Worm (Caenorhabditis elegans) whole organism, late embryonic: ENCODE measurements around the gene nemt-1.

ENCODE experiments used
- C08G9.2 ChIP-seq: sonication (generic microtip); optimal IDR thresholded peaks from 2 replicates; lab custom pipeline; 2016; ENCODE audit warnings: mild to moderate bottlenecking, missing genetic modification characterization, moderate library complexity, missing compliant biosample characterization
- C38D4.7 ChIP-seq: fragments of 200-800 bp; sonication (Bioruptor generic); optimal IDR thresholded peaks from 2 replicates; lab custom pipeline; 2018; ENCODE audit warnings: mild to moderate bottlenecking, missing genetic modification characterization, moderate library complexity, missing compliant biosample characterization
- K02D7.2 ChIP-seq: sonication (generic microtip); optimal IDR thresholded peaks from 2 replicates; lab custom pipeline; 2017; ENCODE audit warnings: mild to moderate bottlenecking, missing genetic modification characterization, missing compliant biosample characterization
- K09A11.1 ChIP-seq: sonication (generic microtip); optimal IDR thresholded peaks from 2 replicates; lab custom pipeline; 2017; ENCODE audit warnings: antibody characterized with exemption, mild to moderate bottlenecking, missing genetic modification characterization, missing compliant biosample characterization; ENCODE audit not compliant: insufficient read depth
- Y22D7AL.16 ChIP-seq: sonication (generic microtip); optimal IDR thresholded peaks from 2 replicates; lab custom pipeline; 2016; ENCODE audit warnings: missing genetic modification characterization, missing compliant biosample characterization
- ahr-1 ChIP-seq: sonication (generic microtip); optimal IDR thresholded peaks from 2 replicates; lab custom pipeline; 2016; ENCODE audit warnings: missing genetic modification characterization, missing compliant biosample characterization
- ama-1 ChIP-seq: fragments of 150-350 bp; optimal IDR thresholded peaks from 2 replicates; lab custom pipeline; 2014
- ceh-14 ChIP-seq: sonication (generic microtip); optimal IDR thresholded peaks from 2 replicates; lab custom pipeline; 2016; ENCODE audit warnings: missing genotype, missing genetic modification characterization, missing compliant biosample characterization
- ceh-18 ChIP-seq: sonication (generic microtip); optimal IDR thresholded peaks from 2 replicates; lab custom pipeline; 2016; ENCODE audit warnings: missing genetic modification characterization, missing compliant biosample characterization
- ceh-19 ChIP-seq: fragments of 200-800 bp; sonication (Bioruptor generic); optimal IDR thresholded peaks from 2 replicates; lab custom pipeline; 2018; ENCODE audit warnings: mild to moderate bottlenecking, missing genetic modification characterization, missing compliant biosample characterization
- ceh-2 ChIP-seq: sonication (generic microtip); optimal IDR thresholded peaks from 2 replicates; lab custom pipeline; 2016; ENCODE audit warnings: missing genotype, missing genetic modification characterization, missing compliant biosample characterization
- ceh-22 ChIP-seq: sonication (generic microtip); optimal IDR thresholded peaks from 2 replicates; lab custom pipeline; 2017; ENCODE audit warnings: missing biosample characterization, missing genetic modification characterization
- ceh-24 ChIP-seq: sonication (generic microtip); optimal IDR thresholded peaks from 2 replicates; lab custom pipeline; 2016; ENCODE audit warnings: mild to moderate bottlenecking, missing genetic modification characterization, missing compliant biosample characterization
- ceh-30 ChIP-seq: fragments of 150-350 bp; optimal IDR thresholded peaks from 2 replicates; lab custom pipeline; 2014; ENCODE audit warnings: missing biosample characterization, missing genetic modification characterization
- ceh-31 ChIP-seq: sonication (generic microtip); optimal IDR thresholded peaks from 2 replicates; lab custom pipeline; 2016; ENCODE audit warnings: missing genetic modification characterization, missing compliant biosample characterization
- ceh-34 ChIP-seq: sonication (generic microtip); optimal IDR thresholded peaks from 2 replicates; lab custom pipeline; 2016; ENCODE audit warnings: mild to moderate bottlenecking, missing genetic modification characterization, missing compliant biosample characterization
- ceh-45 ChIP-seq: fragments of 200-800 bp; sonication (Bioruptor generic); IDR thresholded peaks from 2 replicates; pipeline ENCODE4 v1.3.6; 2022; ENCODE audit warnings: missing genetic modification reagents, missing genetic modification characterization, missing compliant biosample characterization
- ceh-48 ChIP-seq: sonication (generic microtip); optimal IDR thresholded peaks from 2 replicates; lab custom pipeline; 2016; ENCODE audit warnings: missing genetic modification characterization, inconsistent platforms, missing compliant biosample characterization
- ceh-6 ChIP-seq: fragments of 200-800 bp; sonication (Bioruptor generic); optimal IDR thresholded peaks from 2 replicates; lab custom pipeline; 2018; ENCODE audit warnings: mild to moderate bottlenecking, missing genetic modification characterization, missing compliant biosample characterization
- ceh-9 ChIP-seq: sonication (generic microtip); optimal IDR thresholded peaks from 2 replicates; lab custom pipeline; 2016; ENCODE audit warnings: mild to moderate bottlenecking, missing genetic modification characterization, inconsistent platforms, missing compliant biosample characterization
- che-1 ChIP-seq: sonication (generic microtip); optimal IDR thresholded peaks from 2 replicates; lab custom pipeline; 2016; ENCODE audit warnings: mild to moderate bottlenecking, missing genetic modification characterization, missing compliant biosample characterization
- dve-1 ChIP-seq: sonication (generic microtip); optimal IDR thresholded peaks from 2 replicates; lab custom pipeline; 2017; ENCODE audit warnings: antibody characterized with exemption, mild to moderate bottlenecking, missing genetic modification characterization, missing compliant biosample characterization
- ets-4 ChIP-seq: sonication (generic microtip); optimal IDR thresholded peaks from 2 replicates; lab custom pipeline; 2016; ENCODE audit warnings: missing genetic modification characterization, missing compliant biosample characterization
- fkh-10 ChIP-seq: fragments of 150-350 bp; optimal IDR thresholded peaks from 2 replicates; lab custom pipeline; 2014; ENCODE audit warnings: missing biosample characterization, missing genetic modification reagents, missing genetic modification characterization
- fkh-6 ChIP-seq: sonication (generic microtip); optimal IDR thresholded peaks from 2 replicates; lab custom pipeline; 2016; ENCODE audit warnings: missing genetic modification characterization, missing compliant biosample characterization
- gmeb-2 ChIP-seq: sonication (generic microtip); optimal IDR thresholded peaks from 2 replicates; lab custom pipeline; 2016; ENCODE audit warnings: missing genetic modification characterization, inconsistent platforms, missing compliant biosample characterization
- hlh-13 ChIP-seq: fragments of 200-800 bp; sonication (Bioruptor generic); optimal IDR thresholded peaks from 2 replicates; lab custom pipeline; 2018; ENCODE audit warnings: mild to moderate bottlenecking, missing genetic modification characterization, missing compliant biosample characterization
- hlh-30 ChIP-seq: sonication (generic microtip); optimal IDR thresholded peaks from 2 replicates; lab custom pipeline; 2017; ENCODE audit warnings: antibody characterized with exemption, missing genetic modification characterization, missing compliant biosample characterization; ENCODE audit not compliant: insufficient read depth
- hlh-6 ChIP-seq: sonication (generic microtip); optimal IDR thresholded peaks from 2 replicates; lab custom pipeline; 2016; ENCODE audit warnings: missing genotype, missing genetic modification characterization, missing compliant biosample characterization
- hlh-8 ChIP-seq: sonication (generic microtip); optimal IDR thresholded peaks from 2 replicates; lab custom pipeline; 2016; ENCODE audit warnings: missing genotype, missing genetic modification characterization, missing compliant biosample characterization
- lim-6 ChIP-seq: sonication (generic microtip); optimal IDR thresholded peaks from 2 replicates; lab custom pipeline; 2016; ENCODE audit warnings: missing genetic modification characterization, missing compliant biosample characterization
- lin-11 ChIP-seq: fragments of 200-800 bp; sonication (Bioruptor generic); optimal IDR thresholded peaks from 2 replicates; lab custom pipeline; 2018; ENCODE audit warnings: mild to moderate bottlenecking, missing genetic modification characterization, missing compliant biosample characterization
- madf-2 ChIP-seq: sonication (generic microtip); optimal IDR thresholded peaks from 2 replicates; lab custom pipeline; 2017; ENCODE audit warnings: missing genetic modification characterization, missing compliant biosample characterization
- mec-3 ChIP-seq: sonication (generic microtip); optimal IDR thresholded peaks from 2 replicates; lab custom pipeline; 2016; ENCODE audit warnings: borderline replicate concordance, missing genetic modification characterization, missing compliant biosample characterization
- nfya-1 ChIP-seq: sonication (generic microtip); optimal IDR thresholded peaks from 2 replicates; lab custom pipeline; 2017; ENCODE audit warnings: missing genetic modification characterization, mild to moderate bottlenecking, missing compliant biosample characterization, antibody characterized with exemption, moderate library complexity
- nhr-11 ChIP-seq: fragments of 150-350 bp; optimal IDR thresholded peaks from 2 replicates; lab custom pipeline; 2014; ENCODE audit warnings: missing biosample characterization, missing genetic modification characterization
- nhr-232 ChIP-seq: sonication (generic microtip); optimal IDR thresholded peaks from 2 replicates; lab custom pipeline; 2016; ENCODE audit warnings: missing genetic modification characterization, missing compliant biosample characterization
- npax-4 ChIP-seq: sonication (generic microtip); optimal IDR thresholded peaks from 2 replicates; lab custom pipeline; 2016; ENCODE audit warnings: missing genetic modification characterization, missing compliant biosample characterization
- pag-3 ChIP-seq: sonication (generic microtip); optimal IDR thresholded peaks from 2 replicates; lab custom pipeline; 2016; ENCODE audit warnings: missing compliant biosample characterization, missing genetic modification characterization, borderline replicate concordance
- pha-2 ChIP-seq: sonication (generic microtip); optimal IDR thresholded peaks from 2 replicates; lab custom pipeline; 2017; ENCODE audit warnings: mild to moderate bottlenecking, missing genetic modification characterization, missing compliant biosample characterization
- pha-4 ChIP-seq: fragments of 150-350 bp; optimal IDR thresholded peaks from 2 replicates; lab custom pipeline; 2018; ENCODE audit warnings: missing biosample characterization, missing genetic modification reagents, missing genetic modification characterization
- pros-1 ChIP-seq: fragments of 150-350 bp; optimal IDR thresholded peaks from 2 replicates; lab custom pipeline; 2014; ENCODE audit warnings: missing biosample characterization, missing genetic modification reagents, missing genetic modification characterization
- ref-2 ChIP-seq: sonication (generic microtip); optimal IDR thresholded peaks from 2 replicates; lab custom pipeline; 2016; ENCODE audit warnings: missing genetic modification characterization, missing compliant biosample characterization
- rnt-1 ChIP-seq: sonication (generic microtip); optimal IDR thresholded peaks from 2 replicates; lab custom pipeline; 2016; ENCODE audit warnings: missing genetic modification characterization, missing compliant biosample characterization
- sdc-2 ChIP-seq: sonication (generic microtip); optimal IDR thresholded peaks from 2 replicates; lab custom pipeline; 2016; ENCODE audit warnings: missing genotype, missing genetic modification characterization, missing compliant biosample characterization
- sox-2 ChIP-seq: fragments of 200-800 bp; sonication (Bioruptor generic); IDR thresholded peaks from 2 replicates; pipeline ENCODE4 v1.3.6; 2022; ENCODE audit warnings: missing genetic modification reagents, missing genetic modification characterization, missing compliant biosample characterization
- sox-4 ChIP-seq: sonication (generic microtip); optimal IDR thresholded peaks from 2 replicates; lab custom pipeline; 2017; ENCODE audit warnings: mild to moderate bottlenecking, missing genetic modification characterization, inconsistent platforms, missing compliant biosample characterization
- tbx-2 ChIP-seq: sonication (generic microtip); optimal IDR thresholded peaks from 2 replicates; lab custom pipeline; 2016; ENCODE audit warnings: missing genetic modification characterization, missing compliant biosample characterization
- tbx-7 ChIP-seq: sonication (generic microtip); optimal IDR thresholded peaks from 2 replicates; lab custom pipeline; 2016; ENCODE audit warnings: missing genotype, missing genetic modification characterization, missing compliant biosample characterization
- ttx-3 ChIP-seq: sonication (generic microtip); optimal IDR thresholded peaks from 2 replicates; lab custom pipeline; 2016; ENCODE audit warnings: missing genetic modification reagents, missing genetic modification characterization, missing compliant biosample characterization
- unc-42 ChIP-seq: sonication (generic microtip); optimal IDR thresholded peaks from 2 replicates; lab custom pipeline; 2016; ENCODE audit warnings: missing genotype, missing genetic modification characterization, missing compliant biosample characterization
- unc-86 ChIP-seq: sonication (generic microtip); optimal IDR thresholded peaks from 2 replicates; lab custom pipeline; 2016; ENCODE audit warnings: missing genetic modification characterization, missing compliant biosample characterization
- zip-5 ChIP-seq: sonication (generic microtip); optimal IDR thresholded peaks from 2 replicates; lab custom pipeline; 2016; ENCODE audit warnings: missing genetic modification characterization, missing compliant biosample characterization

Gene nemt-1

DNA sequence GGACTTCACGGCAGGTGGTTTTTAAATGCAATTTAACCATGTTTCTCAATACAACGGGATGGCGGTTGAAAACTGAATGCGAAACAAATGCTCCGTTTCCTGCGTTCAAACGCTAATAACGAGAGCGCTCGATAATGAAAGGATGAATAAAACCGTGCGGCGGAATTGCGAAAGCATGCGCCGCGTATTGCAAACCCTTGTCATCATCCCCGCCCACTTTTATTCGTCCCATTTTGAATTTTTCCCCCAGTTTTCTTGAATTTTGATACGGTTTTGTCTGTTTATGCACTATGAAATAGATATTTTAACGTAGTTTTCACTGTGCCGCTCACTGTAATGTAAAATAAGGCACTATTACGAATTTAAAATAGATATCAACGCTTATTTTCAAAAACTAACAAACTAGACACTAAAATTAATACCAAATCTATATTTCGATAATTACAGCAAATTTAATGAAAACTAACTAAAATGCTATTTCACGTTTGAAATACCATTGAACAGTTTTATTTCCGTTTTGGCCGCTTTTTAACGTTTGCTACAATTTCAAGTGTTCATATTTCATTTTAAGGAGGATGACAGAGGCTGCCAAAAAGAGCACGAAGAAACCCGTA is 3.1 kb downstream of the nemt-1 start, which contains the start of the genes F49C12.9 and rpn-7:
F49C12.9 (minus strand) TSS at position 148 of the 614 bp plus-strand sequence.
rpn-7 (plus strand) TSS at position 564 of the 614 bp plus-strand sequence.
- TF ChIP-seq ceh-34 (tag; lab: Kevin White, UChicago) (peak; percentile 68), tbx-7 (tag; lab: Kevin White, UChicago) (no peak), ceh-9 (tag; lab: Kevin White, UChicago) (no peak), pha-2 (tag; lab: Kevin White, UChicago) (peak; percentile 42), K02D7.2 (tag; lab: Kevin White, UChicago) (peak; percentile 9), che-1 (tag; lab: Kevin White, UChicago) (peak; percentile 43), dve-1 (tag; lab: Kevin White, UChicago) (no peak), K09A11.1 (tag; lab: Kevin White, UChicago) (peak; percentile 81), ceh-19 (GFP tag; lab: Kevin White, UChicago) (peak; percentile 60), ceh-18 (tag; lab: Kevin White, UChicago) (peak; percentile 34), sox-4 (tag; lab: Kevin White, UChicago) (no peak), Y22D7AL.16 (tag; lab: Kevin White, UChicago) (no peak), rnt-1 (peak; percentile 42), ceh-31 (tag; lab: Kevin White, UChicago) (peak; percentile 64), ceh-24 (no peak), ceh-30 (tag; lab: Kevin White, UChicago) (no peak), lin-11 (tag; lab: Kevin White, UChicago) (peak; percentile 25), ref-2 (tag; lab: Kevin White, UChicago) (peak; percentile 22), mec-3 (tag; lab: Kevin White, UChicago) (no peak), hlh-6 (tag; lab: Kevin White, UChicago) (peak; percentile 51), hlh-8 (no peak), gmeb-2 (tag; lab: Kevin White, UChicago) (no peak), sox-2 (GFP tag; lab: Robert Waterston, UW) (peak; percentile 72), fkh-10 (GFP tag; lab: Kevin White, UChicago) (no peak), sdc-2 (no peak), ceh-14 (tag; lab: Kevin White, UChicago) (peak; percentile 73), tbx-2 (peak; percentile 79), nhr-232 (tag; lab: Kevin White, UChicago) (peak; percentile 72), unc-86 (tag; lab: Kevin White, UChicago) (peak; percentile 55), nhr-11 (tag; lab: Kevin White, UChicago) (no peak), zip-5 (tag; lab: Kevin White, UChicago) (peak; percentile 44), ceh-2 (peak; percentile 62), hlh-13 (no peak), pag-3 (tag; lab: Kevin White, UChicago) (no peak), unc-42 (peak; percentile 65), fkh-6 (peak; percentile 65), ttx-3 (tag; lab: Kevin White, UChicago) (peak; percentile 73), ceh-6 (GFP tag; lab: Kevin White, UChicago) (peak; percentile 64), ceh-22 (tag; lab: Kevin White, UChicago) (no peak), hlh-30 (tag; lab: Kevin White, UChicago) (no peak), ahr-1 (tag; lab: Kevin White, UChicago) (peak; percentile 0), nfya-1 (peak; percentile 64), ceh-48 (tag; lab: Kevin White, UChicago) (peak; percentile 59), C38D4.7 (GFP tag; lab: Kevin White, UChicago) (peak; percentile 61), madf-2 (tag; lab: Kevin White, UChicago) (no peak), C08G9.2 (tag; lab: Kevin White, UChicago) (peak; percentile 23), ets-4 (tag; lab: Kevin White, UChicago) (no peak), lim-6 (tag; lab: Kevin White, UChicago) (peak; percentile 19), npax-4 (tag; lab: Kevin White, UChicago) (peak; percentile 5), ceh-45 (0 out of 2 replicates have a peak, but pooled peaks have one; percentile 42), ama-1 (no peak), pha-4 (tag; lab: Kevin White, UChicago) (no peak), pros-1 (no peak)
